Worm (Caenorhabditis elegans): ENCODE data around the gene C53D6.11.

ce11 chrIV:8994487-8994886, 15.9 kb upstream of the C53D6.11 start:
- no peak for TF ChIP-seq dao-5 (tag; optimal IDR thresholded peaks at IDR 0.05)
- no peak for TF ChIP-seq W03F9.2 (tag; optimal IDR thresholded peaks at IDR 0.05)
- TF ChIP-seq him-1 (tag; optimal IDR thresholded peaks at IDR 0.05): no peak

Measured in whole organism, L4/young adult.